Worm (Caenorhabditis elegans) whole organism, L2 larva: ENCODE results near the gene C34C12.9.

ENCODE experiments used
- F13H6.1 ChIP-seq: sonication (generic microtip); optimal IDR thresholded peaks from 2 replicates; lab custom pipeline; 2016; ENCODE audit warnings: missing genetic modification characterization, missing compliant biosample characterization
- R02D3.7 ChIP-seq: fragments of 150-350 bp; optimal IDR thresholded peaks from 2 replicates; lab custom pipeline; 2014; ENCODE audit warnings: missing biosample characterization, missing genetic modification characterization
- ZK546.5 ChIP-seq: sonication (generic microtip); optimal IDR thresholded peaks from 2 replicates; lab custom pipeline; 2017; ENCODE audit warnings: missing biosample characterization, missing genetic modification characterization
- aly-2 ChIP-seq: fragments of 150-350 bp; optimal IDR thresholded peaks from 2 replicates; lab custom pipeline; 2014; ENCODE audit warnings: missing biosample characterization, missing genetic modification characterization
- ama-1 ChIP-seq: fragments of 150-350 bp; optimal IDR thresholded peaks from 2 replicates; lab custom pipeline; 2018; ENCODE audit warnings: inconsistent platforms
- blmp-1 ChIP-seq: sonication (generic microtip); optimal IDR thresholded peaks from 2 replicates; lab custom pipeline; 2017; ENCODE audit warnings: missing genetic modification characterization, mild to moderate bottlenecking, missing compliant biosample characterization, antibody characterized with exemption, moderate library complexity; ENCODE audit not compliant: insufficient read depth
- ceh-16 ChIP-seq: fragments of 150-350 bp; optimal IDR thresholded peaks from 2 replicates; lab custom pipeline; 2014; ENCODE audit warnings: missing biosample characterization, missing genetic modification characterization
- ceh-82 ChIP-seq: fragments of 150-350 bp; optimal IDR thresholded peaks from 2 replicates; lab custom pipeline; 2014; ENCODE audit warnings: missing biosample characterization, missing genetic modification characterization
- crh-2 ChIP-seq: sonication (generic microtip); optimal IDR thresholded peaks from 2 replicates; lab custom pipeline; 2017; ENCODE audit warnings: missing biosample characterization, missing genetic modification characterization
- dmd-4 ChIP-seq: sonication (generic microtip); optimal IDR thresholded peaks from 2 replicates; lab custom pipeline; 2017; ENCODE audit warnings: missing biosample characterization, missing genetic modification characterization
- egl-27 ChIP-seq: sonication (generic microtip); optimal IDR thresholded peaks from 3 replicates; lab custom pipeline; 2017; ENCODE audit warnings: missing biosample characterization, missing genetic modification reagents, missing genetic modification characterization
- elt-1 ChIP-seq: fragments of 150-350 bp; optimal IDR thresholded peaks from 2 replicates; lab custom pipeline; 2014; ENCODE audit warnings: missing biosample characterization, missing genetic modification characterization
- fos-1 ChIP-seq: fragments of 150-350 bp; optimal IDR thresholded peaks from 2 replicates; lab custom pipeline; 2014; ENCODE audit warnings: missing biosample characterization, missing genetic modification characterization
- gmeb-1 ChIP-seq: fragments of 150-350 bp; optimal IDR thresholded peaks from 2 replicates; lab custom pipeline; 2014; ENCODE audit warnings: missing biosample characterization, missing genetic modification characterization
- lin-13 ChIP-seq: fragments of 150-350 bp; optimal IDR thresholded peaks from 2 replicates; lab custom pipeline; 2014; ENCODE audit warnings: missing biosample characterization, missing genetic modification reagents, missing genetic modification characterization
- lin-39 ChIP-seq: fragments of 150-350 bp; optimal IDR thresholded peaks from 2 replicates; lab custom pipeline; 2014; ENCODE audit warnings: missing biosample characterization, missing genetic modification reagents, missing genetic modification characterization
- lsy-2 ChIP-seq, 2 experiments: fragments of 150-350 bp in 1 of 2; sonication (generic microtip) in 1 of 2; optimal IDR thresholded peaks; 2 replicates each; lab custom pipeline; 2014 to 2017; ENCODE audit warnings: missing biosample characterization in 2 of 2, missing genetic modification characterization in 2 of 2
- mab-5 ChIP-seq: fragments of 150-350 bp; optimal IDR thresholded peaks from 2 replicates; lab custom pipeline; 2014; ENCODE audit warnings: missing biosample characterization, missing genetic modification characterization
- mbf-1 ChIP-seq: sonication (generic microtip); optimal IDR thresholded peaks from 2 replicates; lab custom pipeline; 2017; ENCODE audit warnings: missing biosample characterization, missing genetic modification characterization
- mdl-1 ChIP-seq, 2 experiments: fragments of 150-350 bp in 1 of 2; sonication (generic microtip) in 1 of 2; optimal IDR thresholded peaks; 2 replicates each; lab custom pipeline; 2017; ENCODE audit warnings: missing biosample characterization in 2 of 2, missing genetic modification characterization in 2 of 2
- nhr-10 ChIP-seq: sonication (generic microtip); optimal IDR thresholded peaks from 2 replicates; lab custom pipeline; 2017; ENCODE audit warnings: missing biosample characterization, missing genetic modification characterization
- nhr-12 ChIP-seq: fragments of 150-350 bp; optimal IDR thresholded peaks from 2 replicates; lab custom pipeline; 2014; ENCODE audit warnings: missing biosample characterization, missing genetic modification characterization
- nhr-129 ChIP-seq: fragments of 150-350 bp; optimal IDR thresholded peaks from 2 replicates; lab custom pipeline; 2014; ENCODE audit warnings: missing biosample characterization, missing genetic modification characterization
- nhr-21 ChIP-seq: fragments of 150-350 bp; optimal IDR thresholded peaks from 2 replicates; lab custom pipeline; 2014; ENCODE audit warnings: missing biosample characterization, missing genetic modification characterization
- nhr-23 ChIP-seq: fragments of 150-350 bp; optimal IDR thresholded peaks from 2 replicates; lab custom pipeline; 2014; ENCODE audit warnings: missing biosample characterization, missing genetic modification reagents, missing genetic modification characterization
- nhr-237 ChIP-seq: fragments of 150-350 bp; optimal IDR thresholded peaks from 2 replicates; lab custom pipeline; 2014; ENCODE audit warnings: missing biosample characterization, missing genetic modification characterization
- nhr-25 ChIP-seq: fragments of 150-350 bp; sonication (generic microtip); optimal IDR thresholded peaks from 3 replicates; lab custom pipeline; 2014; ENCODE audit warnings: missing biosample characterization, missing genetic modification characterization
- nhr-6 ChIP-seq: fragments of 150-350 bp; optimal IDR thresholded peaks from 2 replicates; lab custom pipeline; 2014; ENCODE audit warnings: missing biosample characterization, missing genetic modification characterization
- nhr-77 ChIP-seq: fragments of 150-350 bp; optimal IDR thresholded peaks from 2 replicates; lab custom pipeline; 2014; ENCODE audit warnings: missing biosample characterization, missing genetic modification characterization
- peb-1 ChIP-seq: fragments of 150-350 bp; optimal IDR thresholded peaks from 2 replicates; lab custom pipeline; 2014; ENCODE audit warnings: missing biosample characterization, missing genetic modification characterization
- skn-1 ChIP-seq: sonication (generic microtip); optimal IDR thresholded peaks from 2 replicates; lab custom pipeline; 2017; ENCODE audit warnings: missing biosample characterization, missing genetic modification characterization
- sma-3 ChIP-seq: sonication (generic microtip); optimal IDR thresholded peaks from 2 replicates; lab custom pipeline; 2016; ENCODE audit warnings: missing genetic modification reagents, missing genetic modification characterization, missing compliant biosample characterization
- sma-9 ChIP-seq, 2 experiments: fragments of 150-350 bp in 1 of 2; sonication (generic microtip) in 1 of 2; optimal IDR thresholded peaks; 2 replicates each; lab custom pipeline; 2014 to 2016; ENCODE audit warnings: missing genetic modification characterization in 2 of 2, mild to moderate bottlenecking in 1 of 2, missing biosample characterization in 1 of 2, missing compliant biosample characterization in 1 of 2, missing genetic modification reagents in 1 of 2, moderate library complexity in 1 of 2
- snpc-4 ChIP-seq: fragments of 150-350 bp; optimal IDR thresholded peaks from 2 replicates; lab custom pipeline; 2014; ENCODE audit warnings: missing biosample characterization, missing genetic modification characterization
- unc-55 ChIP-seq: fragments of 150-350 bp; sonication (generic microtip); optimal IDR thresholded peaks from 3 replicates; lab custom pipeline; 2014; ENCODE audit warnings: missing biosample characterization, missing genetic modification reagents, missing genetic modification characterization
- unc-62 ChIP-seq: fragments of 150-350 bp; optimal IDR thresholded peaks from 2 replicates; lab custom pipeline; 2014; ENCODE audit warnings: missing biosample characterization, missing genetic modification reagents, missing genetic modification characterization
- zag-1 ChIP-seq: fragments of 150-350 bp; optimal IDR thresholded peaks from 2 replicates; lab custom pipeline; 2014; ENCODE audit warnings: missing biosample characterization, missing genetic modification characterization
- ztf-1 ChIP-seq: fragments of 200-800 bp; sonication (Bioruptor generic); conservative IDR thresholded peaks from 2 replicates; pipeline ENCODE4 v1.3.6; 2022; ENCODE audit warnings: missing genetic modification characterization, missing compliant biosample characterization

Gene C34C12.9

ce11 chrIII:3475497-3475896, at the start of gene C34C12.9:
C34C12.9 (minus strand) TSS chrIII:3475512.
- TF ChIP-seq aly-2: no peak
- TF ChIP-seq ceh-82 (tag; lab: Kevin White, UChicago): no peak
- no peak for TF ChIP-seq unc-62 (GFP tag; lab: Kevin White, UChicago)
- TF ChIP-seq nhr-237 (tag; lab: Kevin White, UChicago): no peak
- no peak for TF ChIP-seq lin-39 (tag; lab: Kevin White, UChicago)
- no peak for TF ChIP-seq nhr-6
- no peak for TF ChIP-seq zag-1 (tag; lab: Kevin White, UChicago)
- no peak for TF ChIP-seq nhr-129 (tag; lab: Kevin White, UChicago)
- TF ChIP-seq snpc-4: no peak
- TF ChIP-seq elt-1 (tag; lab: Kevin White, UChicago): no peak
- no peak for TF ChIP-seq lin-13
- no peak for TF ChIP-seq skn-1 (tag; lab: Kevin White, UChicago)
- TF ChIP-seq mdl-1 (tag; optimal IDR thresholded peaks at IDR 0.05; lab: Kevin White, UChicago): no peak
- TF ChIP-seq nhr-77 (tag; lab: Kevin White, UChicago): no peak
- TF ChIP-seq nhr-25 (tag; lab: Kevin White, UChicago): no peak
- no peak for TF ChIP-seq ama-1 (lab: Kevin White, UChicago)
- TF ChIP-seq unc-55: no peak
- no peak for TF ChIP-seq R02D3.7 (tag; lab: Kevin White, UChicago)
- TF ChIP-seq ZK546.5 (tag; lab: Kevin White, UChicago): no peak

ce11 chrIII:3523363-3523762, 48.1 kb upstream of the C34C12.9 start:
- no peak for TF ChIP-seq peb-1 (tag; lab: Kevin White, UChicago)
- TF ChIP-seq lsy-2 (tag; optimal IDR thresholded peaks at IDR 0.05; lab: Kevin White, UChicago): no peak
- TF ChIP-seq snpc-4: no peak
- no peak for TF ChIP-seq sma-9 (GFP tag; optimal IDR thresholded peaks at IDR 0.05; lab: Kevin White, UChicago)
- no peak for TF ChIP-seq sma-9 (tag; optimal IDR thresholded peaks at IDR 0.05; lab: Kevin White, UChicago)
- TF ChIP-seq mbf-1 (tag; lab: Kevin White, UChicago): no peak
- TF ChIP-seq ama-1 (lab: Kevin White, UChicago): no peak
- TF ChIP-seq nhr-23 (tag; lab: Kevin White, UChicago): no peak
- TF ChIP-seq nhr-237 (tag; lab: Kevin White, UChicago): no peak
- TF ChIP-seq nhr-10 (tag; lab: Kevin White, UChicago): no peak
- no peak for TF ChIP-seq ceh-16 (tag; lab: Kevin White, UChicago)
- TF ChIP-seq crh-2 (tag; lab: Kevin White, UChicago): no peak
- no peak for TF ChIP-seq zag-1 (tag; lab: Kevin White, UChicago)
- no peak for TF ChIP-seq dmd-4 (tag; lab: Kevin White, UChicago)

- no peak for TF ChIP-seq R02D3.7 (tag; lab: Kevin White, UChicago)
- TF ChIP-seq nhr-6: no peak
- TF ChIP-seq nhr-10 (tag; lab: Kevin White, UChicago): no peak
- no peak for TF ChIP-seq blmp-1 (tag; lab: Kevin White, UChicago)
- TF ChIP-seq peb-1 (tag; lab: Kevin White, UChicago): no peak
- no peak for TF ChIP-seq nhr-77 (tag; lab: Kevin White, UChicago)
- TF ChIP-seq elt-1 (tag; lab: Kevin White, UChicago): no peak
- TF ChIP-seq nhr-21: no peak
- no peak for TF ChIP-seq gmeb-1 (tag; lab: Kevin White, UChicago)
- TF ChIP-seq ZK546.5 (tag; lab: Kevin White, UChicago): no peak
- no peak for TF ChIP-seq mab-5 (tag; lab: Kevin White, UChicago)
- no peak for TF ChIP-seq snpc-4
- TF ChIP-seq unc-55: no peak
- TF ChIP-seq sma-9 (GFP tag; optimal IDR thresholded peaks at IDR 0.05; lab: Kevin White, UChicago): peak; percentile 68
- TF ChIP-seq sma-9 (tag; optimal IDR thresholded peaks at IDR 0.05; lab: Kevin White, UChicago): no peak
- TF ChIP-seq nhr-12 (tag; lab: Kevin White, UChicago): no peak
- no peak for TF ChIP-seq nhr-237 (tag; lab: Kevin White, UChicago)
- TF ChIP-seq mbf-1 (tag; lab: Kevin White, UChicago): no peak
- TF ChIP-seq fos-1: peak; percentile 33
- no peak for TF ChIP-seq ztf-1 (GFP tag; lab: Robert Waterston, UW)
- TF ChIP-seq aly-2: no peak
- peak; percentile 65 for TF ChIP-seq crh-2 (tag; lab: Kevin White, UChicago)
- TF ChIP-seq ceh-16 (tag; lab: Kevin White, UChicago): no peak
- TF ChIP-seq egl-27: no peak
- no peak for TF ChIP-seq sma-3
- TF ChIP-seq lin-39 (tag; lab: Kevin White, UChicago): no peak
- peak; percentile 20 for TF ChIP-seq F13H6.1
Measured at ce11 chrIII:3520417-3520816, 45.1 kb upstream of the C34C12.9 start.
